Worm (Caenorhabditis elegans) whole organism, L4/young adult: ENCODE measurements around the gene gcy-9.

Experiments
- W03F9.2 ChIP-seq: fragments of 150-350 bp; optimal IDR thresholded peaks from 2 replicates; lab custom pipeline; 2014; ENCODE audit warnings: missing biosample characterization, missing genetic modification characterization
- dao-5 ChIP-seq: sonication (generic microtip); optimal IDR thresholded peaks from 2 replicates; lab custom pipeline; 2016; ENCODE audit warnings: missing genotype, missing genetic modification characterization, moderate library complexity, missing compliant biosample characterization
- him-1 ChIP-seq: sonication (generic microtip); optimal IDR thresholded peaks from 2 replicates; lab custom pipeline; 2016; ENCODE audit warnings: missing genotype, missing genetic modification reagents, missing genetic modification characterization, missing compliant biosample characterization

- TF ChIP-seq W03F9.2 (tag; lab: Kevin White, UChicago): no peak
- TF ChIP-seq him-1: no peak
- TF ChIP-seq dao-5 (tag; lab: Kevin White, UChicago): no peak
Measured at ce11 chrX:11316750-11317149, 20.9 kb downstream of the gcy-9 start, which contains the start of gene nlp-57.
